Worm (Caenorhabditis elegans): ENCODE data around the gene mnk-1.

DNA sequence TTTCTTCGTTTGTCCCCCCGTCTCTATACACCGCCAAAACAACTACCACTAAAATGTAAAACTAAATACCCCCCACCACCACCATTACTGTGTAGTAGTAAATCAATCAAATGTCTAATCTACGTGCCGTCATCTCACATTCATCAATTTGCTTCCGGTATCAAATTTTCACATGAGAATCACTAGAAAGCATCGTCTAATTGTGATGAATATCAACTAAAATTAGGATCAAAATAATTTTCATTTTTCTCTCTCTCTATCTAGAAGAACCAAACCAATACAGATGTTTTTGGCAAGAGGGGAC, 8.1 kb downstream of the mnk-1 start:
- TF ChIP-seq aly-1 (tag; optimal IDR thresholded peaks at IDR 0.05): no peak
- no peak for TF ChIP-seq hnd-1 (tag; optimal IDR thresholded peaks at IDR 0.05)
- TF ChIP-seq flt-1 (GFP tag; IDR thresholded peaks at IDR 0.05): no peak
- TF ChIP-seq ama-1 (optimal IDR thresholded peaks at IDR 0.05): no peak
- no peak for TF ChIP-seq F13C5.2 (tag; optimal IDR thresholded peaks at IDR 0.05)
- no peak for TF ChIP-seq scrt-1 (GFP tag; IDR thresholded peaks at IDR 0.05)
- TF ChIP-seq ets-7 (tag; optimal IDR thresholded peaks at IDR 0.05): no peak
- TF ChIP-seq B0310.2 (tag; optimal IDR thresholded peaks at IDR 0.05): no peak
- TF ChIP-seq tra-4 (tag; optimal IDR thresholded peaks at IDR 0.05): no peak
- no peak for TF ChIP-seq ceh-13 (GFP tag; optimal IDR thresholded peaks at IDR 0.05)
- no peak for TF ChIP-seq tbx-37 (GFP tag; conservative IDR thresholded peaks at IDR 0.05)

All from whole organism, early embryonic.